Worm (Caenorhabditis elegans) whole organism, L1 larva: ENCODE results near the gene C05C10.7.

ENCODE experiments used
- C16A3.4 ChIP-seq: fragments of 150-350 bp; optimal IDR thresholded peaks from 2 replicates; lab custom pipeline; 2014; ENCODE audit warnings: missing biosample characterization, missing genetic modification characterization
- ama-1 ChIP-seq: fragments of 150-350 bp; optimal IDR thresholded peaks from 2 replicates; lab custom pipeline; 2014
- blmp-1 ChIP-seq: fragments of 150-350 bp; optimal IDR thresholded peaks from 2 replicates; lab custom pipeline; 2014; ENCODE audit warnings: missing biosample characterization, missing genetic modification characterization
- ceh-8 ChIP-seq: fragments of 200-800 bp; sonication (Bioruptor generic); optimal IDR thresholded peaks from 2 replicates; lab custom pipeline; 2018; ENCODE audit warnings: mild to moderate bottlenecking, missing genetic modification characterization, moderate library complexity, missing compliant biosample characterization
- ceh-90 ChIP-seq: sonication (generic microtip); optimal IDR thresholded peaks from 2 replicates; lab custom pipeline; 2016; ENCODE audit warnings: missing genetic modification characterization, missing compliant biosample characterization
- dpl-1 ChIP-seq, 3 experiments: fragments of 150-350 bp in 2 of 3; sonication (generic microtip) in 1 of 3; optimal IDR thresholded peaks; 2 replicates each; lab custom pipeline; 2014 to 2017; ENCODE audit warnings: missing biosample characterization in 3 of 3, missing genetic modification characterization in 3 of 3, missing genetic modification reagents in 3 of 3
- dsc-1 ChIP-seq: sonication (generic microtip); optimal IDR thresholded peaks from 2 replicates; lab custom pipeline; 2016; ENCODE audit warnings: mild to moderate bottlenecking, missing genetic modification characterization, missing compliant biosample characterization
- efl-1 ChIP-seq, 4 experiments: fragments of 150-350 bp; optimal IDR thresholded peaks in 3 of 4; peaks in 1 of 4; 1 replicate in 1 of 4; 2 replicates in 3 of 4; lab custom pipeline; 2014; ENCODE audit warnings: missing biosample characterization in 2 of 4, missing genetic modification characterization in 2 of 4, missing genetic modification reagents in 2 of 4
- efl-3 ChIP-seq: fragments of 200-800 bp; sonication (Bioruptor generic); optimal IDR thresholded peaks from 2 replicates; lab custom pipeline; 2018; ENCODE audit warnings: mild to moderate bottlenecking, missing genetic modification characterization, missing compliant biosample characterization
- egl-27 ChIP-seq, 2 experiments: fragments of 150-350 bp in 1 of 2; sonication (generic microtip); optimal IDR thresholded peaks; 3 replicates each; lab custom pipeline; 2017 to 2018; ENCODE audit warnings: missing biosample characterization in 2 of 2, missing genetic modification characterization in 2 of 2, missing genetic modification reagents in 2 of 2
- elt-3 ChIP-seq, 6 experiments: fragments of 150-350 bp in 1 of 6; sonication (generic microtip); optimal IDR thresholded peaks; 2 replicates each; lab custom pipeline; 2017 to 2018; ENCODE audit warnings: missing biosample characterization in 6 of 6, missing genetic modification characterization in 6 of 6, inconsistent platforms in 1 of 6
- fkh-4 ChIP-seq: sonication (generic microtip); optimal IDR thresholded peaks from 2 replicates; lab custom pipeline; 2016; ENCODE audit warnings: missing compliant biosample characterization, missing genetic modification characterization, borderline replicate concordance
- fkh-8 ChIP-seq: sonication (generic microtip); optimal IDR thresholded peaks from 2 replicates; lab custom pipeline; 2016; ENCODE audit warnings: mild to moderate bottlenecking, missing genetic modification characterization, missing compliant biosample characterization
- fos-1 ChIP-seq: fragments of 150-350 bp; optimal IDR thresholded peaks from 2 replicates; lab custom pipeline; 2014; ENCODE audit warnings: missing biosample characterization, missing genetic modification characterization
- grh-1 ChIP-seq: fragments of 200-800 bp; sonication (Bioruptor generic); IDR thresholded peaks from 2 replicates; pipeline ENCODE4 v1.3.6; 2022; ENCODE audit warnings: missing genetic modification reagents, missing genetic modification characterization, missing compliant biosample characterization
- hlh-17 ChIP-seq: fragments of 200-800 bp; sonication (Bioruptor generic); optimal IDR thresholded peaks from 2 replicates; lab custom pipeline; 2018; ENCODE audit warnings: missing genetic modification characterization, mild to moderate bottlenecking, missing compliant biosample characterization, moderate library complexity, borderline replicate concordance
- isw-1 ChIP-seq: fragments of 200-800 bp; sonication (Bioruptor generic); IDR thresholded peaks from 2 replicates; pipeline ENCODE4 v1.3.6; 2022; ENCODE audit warnings: missing genetic modification characterization, missing compliant biosample characterization
- lin-13 ChIP-seq: fragments of 150-350 bp; optimal IDR thresholded peaks from 2 replicates; lab custom pipeline; 2014; ENCODE audit warnings: missing biosample characterization, missing genetic modification reagents, missing genetic modification characterization
- lin-14 ChIP-seq: fragments of 200-800 bp; sonication (Bioruptor generic); optimal IDR thresholded peaks from 2 replicates; lab custom pipeline; 2018; ENCODE audit warnings: mild to moderate bottlenecking, missing genetic modification characterization, moderate library complexity, missing compliant biosample characterization
- lin-15B ChIP-seq: fragments of 150-350 bp; sonication (generic microtip); optimal IDR thresholded peaks from 3 replicates; lab custom pipeline; 2014; ENCODE audit warnings: missing biosample characterization, missing genetic modification characterization
- lin-39 ChIP-seq: fragments of 150-350 bp; optimal IDR thresholded peaks from 2 replicates; lab custom pipeline; 2014; ENCODE audit warnings: missing biosample characterization, missing genetic modification reagents, missing genetic modification characterization
- lir-3 ChIP-seq: sonication (generic microtip); optimal IDR thresholded peaks from 2 replicates; lab custom pipeline; 2016; ENCODE audit warnings: mild to moderate bottlenecking, missing genetic modification characterization, moderate library complexity, missing compliant biosample characterization; ENCODE audit not compliant: poor library complexity
- lsy-2 ChIP-seq, 2 experiments: fragments of 150-350 bp; optimal IDR thresholded peaks; 2 replicates each; lab custom pipeline; 2014; ENCODE audit warnings: missing biosample characterization in 2 of 2, missing genetic modification characterization in 2 of 2
- mab-9 ChIP-seq: fragments of 200-800 bp; sonication (Bioruptor generic); IDR thresholded peaks from 2 replicates; pipeline ENCODE4 v1.3.6; 2022; ENCODE audit warnings: missing genetic modification reagents, missing genetic modification characterization, missing compliant biosample characterization
- mdl-1 ChIP-seq, 2 experiments: fragments of 150-350 bp; optimal IDR thresholded peaks; 2 replicates each; lab custom pipeline; 2014 to 2017; ENCODE audit warnings: missing biosample characterization in 2 of 2, missing genetic modification characterization in 2 of 2, inconsistent platforms in 1 of 2
- nhr-19 ChIP-seq: fragments of 200-800 bp; sonication (Bioruptor generic); conservative IDR thresholded peaks from 2 replicates; pipeline ENCODE4 v1.3.6; 2022; ENCODE audit warnings: missing genetic modification characterization, missing compliant biosample characterization
- nhr-237 ChIP-seq: fragments of 150-350 bp; optimal IDR thresholded peaks from 2 replicates; lab custom pipeline; 2014; ENCODE audit warnings: missing biosample characterization, missing genetic modification characterization
- nhr-47 ChIP-seq: sonication (generic microtip); optimal IDR thresholded peaks from 2 replicates; lab custom pipeline; 2016; ENCODE audit warnings: mild to moderate bottlenecking, missing genetic modification characterization, moderate library complexity, missing compliant biosample characterization
- nhr-71 ChIP-seq: sonication (generic microtip); optimal IDR thresholded peaks from 2 replicates; lab custom pipeline; 2016; ENCODE audit warnings: mild to moderate bottlenecking, missing genetic modification characterization, moderate library complexity, missing compliant biosample characterization
- nhr-77 ChIP-seq: fragments of 150-350 bp; optimal IDR thresholded peaks from 2 replicates; lab custom pipeline; 2014; ENCODE audit warnings: missing biosample characterization, missing genetic modification characterization
- nhr-84 ChIP-seq: sonication (generic microtip); optimal IDR thresholded peaks from 2 replicates; lab custom pipeline; 2017; ENCODE audit warnings: missing biosample characterization, missing genetic modification characterization
- nhr-85 ChIP-seq: sonication (generic microtip); peaks from one replicate; lab custom pipeline; 2016; ENCODE audit warnings: missing genetic modification characterization, inconsistent platforms, missing compliant biosample characterization
- pqm-1 ChIP-seq: sonication (generic microtip); optimal IDR thresholded peaks from 3 replicates; lab custom pipeline; 2017; ENCODE audit warnings: missing biosample characterization, missing genetic modification characterization
- rnt-1 ChIP-seq: sonication (generic microtip); optimal IDR thresholded peaks from 2 replicates; lab custom pipeline; 2016; ENCODE audit warnings: mild to moderate bottlenecking, missing genetic modification characterization, moderate library complexity, missing compliant biosample characterization
- snu-23 ChIP-seq: sonication (generic microtip); optimal IDR thresholded peaks from 2 replicates; lab custom pipeline; 2016; ENCODE audit warnings: missing genetic modification characterization, missing compliant biosample characterization
- sox-4 ChIP-seq: sonication (generic microtip); optimal IDR thresholded peaks from 2 replicates; lab custom pipeline; 2016; ENCODE audit warnings: missing genetic modification characterization, missing compliant biosample characterization
- sup-37 ChIP-seq: fragments of 200-800 bp; sonication (Bioruptor generic); optimal IDR thresholded peaks from 2 replicates; lab custom pipeline; 2018; ENCODE audit warnings: mild to moderate bottlenecking, missing genetic modification characterization, missing compliant biosample characterization
- tbx-2 ChIP-seq: sonication (generic microtip); optimal IDR thresholded peaks from 2 replicates; lab custom pipeline; 2016; ENCODE audit warnings: missing genetic modification characterization, missing compliant biosample characterization
- tlp-1 ChIP-seq: fragments of 150-350 bp; optimal IDR thresholded peaks from 2 replicates; lab custom pipeline; 2014; ENCODE audit warnings: missing biosample characterization, missing genetic modification characterization
- unc-130 ChIP-seq: fragments of 150-350 bp; optimal IDR thresholded peaks from 2 replicates; lab custom pipeline; 2017; ENCODE audit warnings: missing biosample characterization, missing genetic modification characterization, inconsistent platforms
- zip-4 ChIP-seq: fragments of 200-800 bp; sonication (Bioruptor generic); optimal IDR thresholded peaks from 2 replicates; lab custom pipeline; 2018; ENCODE audit warnings: mild to moderate bottlenecking, missing genetic modification characterization, moderate library complexity, missing compliant biosample characterization
- ztf-11 ChIP-seq, 2 experiments: sonication (generic microtip); optimal IDR thresholded peaks; 2 replicates each; lab custom pipeline; 2016 to 2017; ENCODE audit warnings: missing genetic modification characterization in 2 of 2, missing biosample characterization in 1 of 2, missing compliant biosample characterization in 1 of 2
- ztf-4 ChIP-seq: fragments of 150-350 bp; optimal IDR thresholded peaks from 2 replicates; lab custom pipeline; 2014; ENCODE audit warnings: missing biosample characterization, missing genetic modification characterization

C05C10.7 gene

DNA sequence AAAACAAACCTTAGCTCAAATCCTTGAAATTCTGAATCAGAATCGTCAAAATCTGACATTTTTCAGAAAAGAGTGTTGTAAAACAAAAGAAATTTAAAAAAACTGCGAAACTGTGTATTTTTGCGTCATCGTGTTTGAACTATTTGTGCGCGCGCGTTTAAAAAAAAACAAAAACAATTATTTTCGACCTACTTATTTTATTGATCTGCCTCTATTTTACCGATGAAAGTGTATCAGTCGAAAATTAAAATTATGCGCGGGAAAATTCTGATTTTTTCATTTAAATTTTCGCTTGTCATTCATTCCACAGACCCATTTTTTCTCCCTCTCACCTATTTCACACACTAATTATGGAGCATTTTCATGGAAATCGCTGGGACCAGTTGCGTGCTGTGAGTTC lies at the start of gene C05C10.7, which contains the start of gene C05C10.5:
Gene C05C10.7, minus strand, starts transcription at position 95 of the 400 bp plus-strand sequence.
Gene C05C10.5, plus strand, starts transcription at position 164 of the 400 bp plus-strand sequence.
- TF ChIP-seq lin-39 (tag; lab: Kevin White, UChicago) (no peak), fos-1 (tag; lab: Kevin White, UChicago) (no peak), efl-3 (GFP tag; lab: Kevin White, UChicago) (no peak), lin-13 (GFP tag; lab: Kevin White, UChicago) (no peak), efl-1 (optimal IDR thresholded peaks at IDR 0.05; lab: Kevin White, UChicago) (peak in 1 of 2 experiments; percentile 10), efl-1 (GFP tag; optimal IDR thresholded peaks at IDR 0.05 in 1 of 2; lab: Kevin White, UChicago) (peak in 1 of 2 experiments; percentile 58), dpl-1 (GFP tag; optimal IDR thresholded peaks at IDR 0.05; lab: Kevin White, UChicago) (no peak), ama-1 (lab: Kevin White, UChicago) (no peak), sox-4 (tag; lab: Kevin White, UChicago) (no peak)

DNA sequence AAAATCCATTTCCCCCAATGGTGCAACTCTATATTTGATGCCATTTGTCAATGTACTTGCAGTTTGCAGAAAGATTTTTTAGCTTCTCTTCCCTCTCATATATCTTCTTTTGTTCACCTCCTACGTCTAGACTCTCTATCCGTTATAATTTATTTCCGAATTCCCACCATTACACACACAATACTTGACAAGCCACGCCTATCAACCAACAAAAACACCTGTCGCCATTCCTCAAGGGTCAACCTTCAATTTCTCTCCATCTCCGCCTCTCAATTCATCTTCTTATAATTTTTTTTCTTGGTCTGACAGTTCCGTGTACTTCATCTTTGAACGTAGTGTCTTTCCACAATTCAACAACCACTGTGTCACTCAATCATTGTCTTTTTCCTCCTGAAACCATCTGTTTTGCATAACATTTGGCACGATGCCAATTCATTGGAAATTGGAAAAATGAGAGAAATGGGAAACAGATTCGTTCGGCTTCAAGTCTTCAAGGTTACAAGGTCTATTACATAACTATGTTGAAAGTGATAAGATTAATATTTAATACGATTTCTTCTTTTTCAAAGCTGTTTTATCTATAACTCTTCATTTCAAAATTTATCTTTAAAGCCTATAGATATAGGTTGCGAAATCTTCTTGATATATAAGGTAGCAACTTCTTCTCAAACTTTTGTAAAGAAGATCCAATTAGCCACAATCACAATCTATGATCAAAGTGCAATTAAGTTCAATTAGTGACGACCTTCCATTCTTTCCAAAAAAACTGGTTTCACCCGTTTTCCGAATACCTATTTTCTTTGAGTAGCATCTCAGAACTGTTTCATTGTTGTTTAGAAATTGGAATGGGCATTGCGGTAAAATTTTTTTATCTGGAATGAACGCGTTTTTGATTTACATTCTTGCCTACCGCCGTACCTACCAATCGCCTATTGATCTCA lies 48.1 kb upstream of the C05C10.7 start:
- TF ChIP-seq fkh-4, result peak; percentile 96
- no peak for TF ChIP-seq tlp-1
- TF ChIP-seq nhr-19 (GFP tag; lab: Robert Waterston, UW), result peak; percentile 27; the same call in 1 of the 2 replicates
- TF ChIP-seq lsy-2 (tag; optimal IDR thresholded peaks at IDR 0.05; lab: Kevin White, UChicago), result no peak
- no peak for TF ChIP-seq mab-9 (GFP tag; lab: Robert Waterston, UW)
- peak; percentile 82 for TF ChIP-seq nhr-85 (tag; lab: Kevin White, UChicago)
- no peak for TF ChIP-seq C16A3.4 (tag; lab: Kevin White, UChicago)
- peak in 1 of 2 experiments; percentile 39 for TF ChIP-seq ztf-11 (tag; optimal IDR thresholded peaks at IDR 0.05; lab: Kevin White, UChicago)
- no peak for TF ChIP-seq pqm-1 (tag; lab: Kevin White, UChicago)
- peak; percentile 99 for TF ChIP-seq dsc-1 (tag; lab: Kevin White, UChicago)
- peak; percentile 11 for TF ChIP-seq tbx-2 (tag; lab: Kevin White, UChicago)
- no peak for TF ChIP-seq nhr-47
- TF ChIP-seq rnt-1 (tag; lab: Kevin White, UChicago), result peak; percentile 34
- no peak for TF ChIP-seq egl-27 (tag; optimal IDR thresholded peaks at IDR 0.05; lab: Kevin White, UChicago)
- TF ChIP-seq nhr-71 (tag; lab: Kevin White, UChicago), result peak; percentile 18
- no peak for TF ChIP-seq lin-15B (tag; lab: Kevin White, UChicago)
- TF ChIP-seq nhr-84, result no peak
- TF ChIP-seq sox-4 (tag; lab: Kevin White, UChicago), result no peak
- no peak for TF ChIP-seq lir-3 (tag; lab: Kevin White, UChicago)
- no peak for TF ChIP-seq dpl-1 (GFP tag; optimal IDR thresholded peaks at IDR 0.05; lab: Kevin White, UChicago)
- no peak for TF ChIP-seq sup-37 (GFP tag; lab: Kevin White, UChicago)
- TF ChIP-seq fkh-8 (tag; lab: Kevin White, UChicago), result no peak
- TF ChIP-seq ztf-4 (tag; lab: Kevin White, UChicago), result no peak
- TF ChIP-seq nhr-237 (tag; lab: Kevin White, UChicago), result no peak
- no peak for TF ChIP-seq hlh-17
- TF ChIP-seq blmp-1 (tag; lab: Kevin White, UChicago), result peak; percentile 2
- TF ChIP-seq nhr-77 (tag; lab: Kevin White, UChicago), result no peak
- no peak for TF ChIP-seq ceh-90 (tag; lab: Kevin White, UChicago)
- no peak for TF ChIP-seq unc-130 (tag; lab: Kevin White, UChicago)
- no peak for TF ChIP-seq mdl-1 (tag; optimal IDR thresholded peaks at IDR 0.05; lab: Kevin White, UChicago)
- peak in 2 of 6 experiments; percentile 22 to 41 for TF ChIP-seq elt-3 (tag; optimal IDR thresholded peaks at IDR 0.05; lab: Kevin White, UChicago)
- no peak for TF ChIP-seq ceh-8 (GFP tag; lab: Kevin White, UChicago)
- TF ChIP-seq grh-1 (GFP tag; lab: Robert Waterston, UW), result peak; percentile 81
- no peak for TF ChIP-seq snu-23 (GFP tag; lab: Kevin White, UChicago)
- no peak for TF ChIP-seq lin-39 (tag; lab: Kevin White, UChicago)
- TF ChIP-seq efl-3 (GFP tag; lab: Kevin White, UChicago), result no peak
- TF ChIP-seq isw-1 (GFP tag; lab: Robert Waterston, UW), result no peak
- no peak for TF ChIP-seq zip-4 (GFP tag; lab: Kevin White, UChicago)
- peak; percentile 45 for TF ChIP-seq lin-14
- TF ChIP-seq, all 84 proteins: peak for 12
